Worm (Caenorhabditis elegans) whole organism, L4 larva: ENCODE measurements around the gene rfl-1.

Experiments used
- D1046.2 ChIP-seq: fragments of 200-800 bp; sonication (Bioruptor generic); IDR thresholded peaks from 2 replicates; pipeline ENCODE4 v1.3.6; 2022; ENCODE audit warnings: missing genetic modification characterization, missing compliant biosample characterization
- F26F4.8 ChIP-seq: fragments of 200-800 bp; sonication (Bioruptor generic); conservative IDR thresholded peaks from 2 replicates; pipeline ENCODE4 v1.3.6; 2022; ENCODE audit warnings: missing genetic modification characterization, missing compliant biosample characterization
- F37D6.2 ChIP-seq: sonication (generic microtip); optimal IDR thresholded peaks from 2 replicates; lab custom pipeline; 2016; ENCODE audit warnings: mild to moderate bottlenecking, missing genetic modification characterization, missing compliant biosample characterization
- F44E2.7 ChIP-seq: fragments of 200-800 bp; sonication (Bioruptor generic); IDR thresholded peaks from 2 replicates; pipeline ENCODE4 v2.1.2; 2022; ENCODE audit warnings: missing genetic modification characterization, missing compliant biosample characterization
- F49E8.2 ChIP-seq: sonication (generic microtip); optimal IDR thresholded peaks from 2 replicates; lab custom pipeline; 2016; ENCODE audit warnings: missing compliant biosample characterization, mild to moderate bottlenecking, missing genetic modification characterization, borderline replicate concordance
- R02D3.7 ChIP-seq: fragments of 150-350 bp; sonication (generic microtip); optimal IDR thresholded peaks from 3 replicates; lab custom pipeline; 2014; ENCODE audit warnings: missing biosample characterization, missing genetic modification characterization
- Y48G9A.11 ChIP-seq: fragments of 200-800 bp; sonication (Bioruptor generic); IDR thresholded peaks from 2 replicates; pipeline ENCODE4 v1.3.6; 2022; ENCODE audit warnings: missing genetic modification reagents, missing genetic modification characterization, missing compliant biosample characterization
- ZK337.2 ChIP-seq: fragments of 200-800 bp; sonication (Bioruptor generic); IDR thresholded peaks from 2 replicates; pipeline ENCODE4 v1.3.6; 2022; ENCODE audit warnings: missing genetic modification reagents, missing genetic modification characterization, missing compliant biosample characterization
- aha-1 ChIP-seq: fragments of 150-350 bp; peaks from one replicate; lab custom pipeline; 2014; ENCODE audit warnings: missing biosample characterization, missing genetic modification characterization
- ama-1 ChIP-seq: fragments of 150-350 bp; optimal IDR thresholded peaks from 2 replicates; lab custom pipeline; 2014; ENCODE audit warnings: inconsistent platforms, mixed read lengths
- ceh-20 ChIP-seq: fragments of 200-800 bp; sonication (Bioruptor generic); IDR thresholded peaks from 2 replicates; pipeline ENCODE4 v1.3.6; 2022; ENCODE audit warnings: missing genetic modification reagents, missing genetic modification characterization, missing compliant biosample characterization
- ceh-28 ChIP-seq: fragments of 150-350 bp; optimal IDR thresholded peaks from 2 replicates; lab custom pipeline; 2014; ENCODE audit warnings: missing biosample characterization, missing genetic modification reagents, missing genetic modification characterization
- ceh-62 ChIP-seq: sonication (generic microtip); optimal IDR thresholded peaks from 2 replicates; lab custom pipeline; 2017; ENCODE audit warnings: missing biosample characterization, missing genetic modification characterization
- ceh-82 ChIP-seq: sonication (generic microtip); optimal IDR thresholded peaks from 2 replicates; lab custom pipeline; 2017; ENCODE audit warnings: missing biosample characterization, missing genetic modification characterization
- ces-1 ChIP-seq: fragments of 150-350 bp; sonication (generic microtip); optimal IDR thresholded peaks from 4 replicates; lab custom pipeline; 2014; ENCODE audit warnings: missing biosample characterization, missing genetic modification reagents, missing genetic modification characterization
- daf-16 ChIP-seq, 3 experiments: sonication (generic microtip); optimal IDR thresholded peaks; 2 replicates each; lab custom pipeline; 2016 to 2017; ENCODE audit warnings: missing genetic modification characterization in 3 of 3, missing genetic modification reagents in 3 of 3, mild to moderate bottlenecking in 2 of 3, missing compliant biosample characterization in 2 of 3, missing biosample characterization in 1 of 3, moderate library complexity in 1 of 3
- daf-19 ChIP-seq: fragments of 200-800 bp; sonication (Bioruptor generic); conservative IDR thresholded peaks from 2 replicates; pipeline ENCODE4 v1.3.6; 2022; ENCODE audit warnings: missing genetic modification characterization, missing compliant biosample characterization
- daf-8 ChIP-seq: fragments of 200-800 bp; sonication (Bioruptor generic); IDR thresholded peaks from 2 replicates; pipeline ENCODE4 v1.3.6; 2022; ENCODE audit warnings: missing genetic modification characterization, missing compliant biosample characterization
- dmd-8 ChIP-seq: fragments of 200-800 bp; sonication (Bioruptor generic); IDR thresholded peaks from 2 replicates; pipeline ENCODE4 v1.3.6; 2022; ENCODE audit warnings: missing genetic modification characterization, missing compliant biosample characterization
- dmd-9 ChIP-seq: fragments of 200-800 bp; sonication (Bioruptor generic); IDR thresholded peaks from 2 replicates; pipeline ENCODE4 v1.3.6; 2022; ENCODE audit warnings: missing genetic modification reagents, missing genetic modification characterization, missing compliant biosample characterization
- dpl-1 ChIP-seq: fragments of 150-350 bp; optimal IDR thresholded peaks from 2 replicates; lab custom pipeline; 2014; ENCODE audit warnings: missing biosample characterization, missing genetic modification reagents, missing genetic modification characterization
- duxl-1 ChIP-seq: sonication (generic microtip); optimal IDR thresholded peaks from 2 replicates; lab custom pipeline; 2016; ENCODE audit warnings: mild to moderate bottlenecking, missing genetic modification characterization, moderate library complexity, missing compliant biosample characterization; ENCODE audit not compliant: poor library complexity
- fkh-10 ChIP-seq: fragments of 150-350 bp; optimal IDR thresholded peaks from 2 replicates; lab custom pipeline; 2014; ENCODE audit warnings: missing biosample characterization, missing genetic modification reagents, missing genetic modification characterization
- fos-1 ChIP-seq: fragments of 150-350 bp; optimal IDR thresholded peaks from 2 replicates; lab custom pipeline; 2014; ENCODE audit warnings: missing biosample characterization, missing genetic modification characterization
- gei-8 ChIP-seq: fragments of 200-800 bp; sonication (Bioruptor generic); optimal IDR thresholded peaks from 2 replicates; lab custom pipeline; 2018; ENCODE audit warnings: mild to moderate bottlenecking, missing genetic modification characterization, missing compliant biosample characterization
- hlh-11 ChIP-seq: fragments of 200-800 bp; sonication (Bioruptor generic); optimal IDR thresholded peaks from 2 replicates; lab custom pipeline; 2018; ENCODE audit warnings: mild to moderate bottlenecking, missing genetic modification characterization, missing compliant biosample characterization
- hlh-30 ChIP-seq: sonication (generic microtip); optimal IDR thresholded peaks from 2 replicates; lab custom pipeline; 2017; ENCODE audit warnings: antibody characterized with exemption, mild to moderate bottlenecking, missing genetic modification characterization, missing compliant biosample characterization; ENCODE audit not compliant: insufficient read depth
- jun-1 ChIP-seq: fragments of 150-350 bp; optimal IDR thresholded peaks from 2 replicates; lab custom pipeline; 2014; ENCODE audit warnings: missing biosample characterization, missing genetic modification reagents, missing genetic modification characterization
- lim-7 ChIP-seq: fragments of 200-800 bp; sonication (Bioruptor generic); IDR thresholded peaks from 2 replicates; pipeline ENCODE4 v1.3.6; 2022; ENCODE audit warnings: missing genetic modification characterization, missing compliant biosample characterization
- lin-38 ChIP-seq: fragments of 200-800 bp; sonication (Bioruptor generic); IDR thresholded peaks from 2 replicates; pipeline ENCODE4 v1.3.6; 2022; ENCODE audit warnings: missing genetic modification reagents, missing genetic modification characterization, missing compliant biosample characterization
- lin-39 ChIP-seq: fragments of 150-350 bp; optimal IDR thresholded peaks from 2 replicates; lab custom pipeline; 2014; ENCODE audit warnings: missing biosample characterization, missing genetic modification reagents, missing genetic modification characterization
- lsy-2 ChIP-seq, 2 experiments: fragments of 150-350 bp in 1 of 2; sonication (generic microtip) in 1 of 2; optimal IDR thresholded peaks; 2 replicates each; lab custom pipeline; 2014 to 2017; ENCODE audit warnings: missing biosample characterization in 2 of 2, missing genetic modification characterization in 2 of 2
- madf-9 ChIP-seq: fragments of 200-800 bp; sonication (Bioruptor generic); conservative IDR thresholded peaks from 2 replicates; pipeline ENCODE4 v1.3.6; 2022; ENCODE audit warnings: missing genetic modification reagents, missing genetic modification characterization, missing compliant biosample characterization
- mep-1 ChIP-seq: fragments of 150-350 bp; sonication (generic microtip); optimal IDR thresholded peaks from 3 replicates; lab custom pipeline; 2014; ENCODE audit warnings: missing biosample characterization, missing genetic modification characterization
- nhr-10 ChIP-seq: fragments of 150-350 bp; optimal IDR thresholded peaks from 2 replicates; lab custom pipeline; 2014; ENCODE audit warnings: missing biosample characterization, missing genetic modification characterization
- nhr-11 ChIP-seq: fragments of 150-350 bp; optimal IDR thresholded peaks from 2 replicates; lab custom pipeline; 2014; ENCODE audit warnings: missing biosample characterization, missing genetic modification characterization
- nhr-42 ChIP-seq: fragments of 200-800 bp; sonication (Bioruptor generic); IDR thresholded peaks from 2 replicates; pipeline ENCODE4 v1.3.6; 2022; ENCODE audit warnings: missing genetic modification characterization, missing compliant biosample characterization
- nhr-6 ChIP-seq: fragments of 150-350 bp; optimal IDR thresholded peaks from 2 replicates; lab custom pipeline; 2014; ENCODE audit warnings: missing biosample characterization, missing genetic modification characterization
- rbr-2 ChIP-seq: sonication (generic microtip); optimal IDR thresholded peaks from 2 replicates; lab custom pipeline; 2016; ENCODE audit warnings: missing genotype, missing genetic modification characterization, missing compliant biosample characterization
- sdz-12 ChIP-seq: fragments of 200-800 bp; sonication (Bioruptor generic); optimal IDR thresholded peaks from 2 replicates; lab custom pipeline; 2018; ENCODE audit warnings: mild to moderate bottlenecking, missing genetic modification characterization, missing compliant biosample characterization
- set-16 ChIP-seq: fragments of 200-800 bp; sonication (Bioruptor generic); IDR thresholded peaks from 2 replicates; pipeline ENCODE4 v1.3.6; 2022; ENCODE audit warnings: missing genetic modification reagents, missing genetic modification characterization, missing compliant biosample characterization
- skn-1 ChIP-seq: fragments of 150-350 bp; optimal IDR thresholded peaks from 2 replicates; lab custom pipeline; 2014; ENCODE audit warnings: missing biosample characterization, missing genetic modification characterization
- spr-1 ChIP-seq: sonication (generic microtip); optimal IDR thresholded peaks from 2 replicates; lab custom pipeline; 2016; ENCODE audit warnings: mild to moderate bottlenecking, missing genetic modification characterization, missing compliant biosample characterization
- unc-39 ChIP-seq: sonication (generic microtip); optimal IDR thresholded peaks from 2 replicates; lab custom pipeline; 2017; ENCODE audit warnings: missing biosample characterization, missing genetic modification characterization
- zag-1 ChIP-seq: fragments of 150-350 bp; optimal IDR thresholded peaks from 2 replicates; lab custom pipeline; 2014; ENCODE audit warnings: missing biosample characterization, missing genetic modification characterization
- ztf-11 ChIP-seq: fragments of 150-350 bp; optimal IDR thresholded peaks from 2 replicates; lab custom pipeline; 2014; ENCODE audit warnings: missing biosample characterization, missing genetic modification characterization

Gene rfl-1

ce11 chrIII:6971662-6972284 is 49.2 kb upstream of the rfl-1 start, which contains the start of the genes eef-1A.1 and rfc-4 (continued):
- TF ChIP-seq ama-1 (lab: Kevin White, UChicago) (peak; percentile 66), F26F4.8 (GFP tag; lab: Robert Waterston, UW) (no peak), madf-9 (GFP tag; lab: Robert Waterston, UW) (peak; percentile 69; the same call in 1 of the 2 replicates), daf-16 (GFP tag; optimal IDR thresholded peaks at IDR 0.05; lab: Kevin White, UChicago) (peak; percentile 22 to 34), daf-16 (tag; optimal IDR thresholded peaks at IDR 0.05; lab: Kevin White, UChicago) (peak; percentile 86), ceh-62 (tag; lab: Kevin White, UChicago) (peak; percentile 9), daf-8 (GFP tag; lab: Robert Waterston, UW) (no peak), lim-7 (GFP tag; lab: Robert Waterston, UW) (peak; percentile 68; the same call in 1 of the 2 replicates), nhr-10 (no peak), F49E8.2 (tag; lab: Kevin White, UChicago) (peak; percentile 71), zag-1 (tag; lab: Kevin White, UChicago) (no peak), ceh-82 (no peak), sdz-12 (no peak), duxl-1 (tag; lab: Kevin White, UChicago) (peak; percentile 89), jun-1 (tag; lab: Kevin White, UChicago) (peak; percentile 75), unc-39 (tag; lab: Kevin White, UChicago) (no peak), spr-1 (tag; lab: Kevin White, UChicago) (peak; percentile 82), ces-1 (GFP tag; lab: Kevin White, UChicago) (peak; percentile 54), skn-1 (tag; lab: Kevin White, UChicago) (no peak)

- TF ChIP-seq lsy-2 (tag; optimal IDR thresholded peaks at IDR 0.05; lab: Kevin White, UChicago), result peak in 1 of 2 experiments; percentile 43
- TF ChIP-seq daf-16 (GFP tag; optimal IDR thresholded peaks at IDR 0.05; lab: Kevin White, UChicago), result no peak
- TF ChIP-seq daf-16 (tag; optimal IDR thresholded peaks at IDR 0.05; lab: Kevin White, UChicago), result no peak
- TF ChIP-seq unc-39 (tag; lab: Kevin White, UChicago), result no peak
- TF ChIP-seq aha-1 (tag; lab: Kevin White, UChicago), result no peak
- no peak for TF ChIP-seq dmd-8 (GFP tag; lab: Robert Waterston, UW)
Measured at ce11 chrIII:6973682-6974081, 47.3 kb upstream of the rfl-1 start, which contains the start of gene F31E3.2. TSS of gene F31E3.2 (plus strand) at chrIII:6973982.

- TF ChIP-seq F26F4.8 (GFP tag; lab: Robert Waterston, UW), result no peak
- no peak for TF ChIP-seq F37D6.2 (tag; lab: Kevin White, UChicago)
- no peak for TF ChIP-seq fos-1 (tag; lab: Kevin White, UChicago)
- TF ChIP-seq set-16 (GFP tag; lab: Robert Waterston, UW), result no peak
- no peak for TF ChIP-seq hlh-11 (tag; lab: Kevin White, UChicago)
- no peak for TF ChIP-seq nhr-6 (tag; lab: Kevin White, UChicago)
- TF ChIP-seq lin-38 (GFP tag; lab: Robert Waterston, UW), result no peak
Measured at ce11 chrIII:6974952-6975351, 46.1 kb upstream of the rfl-1 start.

ce11 chrIII:6978875-6979274 is 42.1 kb upstream of the rfl-1 start:
- TF ChIP-seq Y48G9A.11 (GFP tag; lab: Robert Waterston, UW) (no peak), nhr-11 (tag; lab: Kevin White, UChicago) (peak; percentile 40), fkh-10 (no peak), gei-8 (GFP tag; lab: Kevin White, UChicago) (no peak), ama-1 (lab: Kevin White, UChicago) (no peak), madf-9 (GFP tag; lab: Robert Waterston, UW) (no peak), daf-19 (GFP tag; lab: Robert Waterston, UW) (no peak), ceh-28 (tag; lab: Kevin White, UChicago) (no peak), nhr-10 (peak; percentile 33), ZK337.2 (no peak), lin-39 (tag; lab: Kevin White, UChicago) (no peak), ceh-20 (peak; percentile 91), D1046.2 (GFP tag; lab: Robert Waterston, UW) (no peak), nhr-42 (GFP tag; lab: Robert Waterston, UW) (no peak), F44E2.7 (GFP tag; lab: Robert Waterston, UW) (no peak), dmd-9 (GFP tag; lab: Robert Waterston, UW) (no peak), rbr-2 (tag; lab: Kevin White, UChicago) (peak; percentile 47), dpl-1 (GFP tag; lab: Kevin White, UChicago) (peak; percentile 20), R02D3.7 (tag; lab: Kevin White, UChicago) (no peak), hlh-30 (peak; percentile 68), ztf-11 (tag; lab: Kevin White, UChicago) (no peak), mep-1 (tag; lab: Kevin White, UChicago) (peak; percentile 73)
